Fruit fly (Drosophila melanogaster) whole organism, pupa: ENCODE results near the gene Rrp47.

Experiments
- CG10348 ChIP-seq: fragments of 200-800 bp; sonication (Bioruptor generic); IDR thresholded peaks from 2 replicates; pipeline ENCODE4 v1.3.6; 2022; ENCODE audit warnings: missing biosample characterization, missing genetic modification characterization
- CG12605 ChIP-seq: fragments of 200-800 bp; sonication (Bioruptor generic); IDR thresholded peaks from 2 replicates; pipeline ENCODE4 v1.3.6; 2022; ENCODE audit warnings: missing biosample characterization, missing genetic modification characterization
- CG32121 ChIP-seq: fragments of 200-800 bp; sonication (Bioruptor generic); IDR thresholded peaks from 2 replicates; pipeline ENCODE4 v1.3.6; 2022; ENCODE audit warnings: missing biosample characterization, missing genetic modification characterization
- CG8159 ChIP-seq: fragments of 200-800 bp; sonication (Bioruptor generic); optimal IDR thresholded peaks from 3 replicates; lab custom pipeline; 2018; ENCODE audit warnings: missing biosample characterization, mild to moderate bottlenecking, missing genetic modification characterization, moderate library complexity
- D1 ChIP-seq: fragments of 200-800 bp; sonication (Bioruptor generic); optimal IDR thresholded peaks from 2 replicates; lab custom pipeline; 2018; ENCODE audit warnings: missing biosample characterization, mild to moderate bottlenecking, missing genetic modification characterization, moderate library complexity
- EcR ChIP-seq: fragments of 200-800 bp; sonication (Bioruptor generic); optimal IDR thresholded peaks from 3 replicates; lab custom pipeline; 2019; ENCODE audit warnings: missing biosample characterization, missing genetic modification characterization, mild to moderate bottlenecking, moderate library complexity, missing genetic modification reagents

DNA sequence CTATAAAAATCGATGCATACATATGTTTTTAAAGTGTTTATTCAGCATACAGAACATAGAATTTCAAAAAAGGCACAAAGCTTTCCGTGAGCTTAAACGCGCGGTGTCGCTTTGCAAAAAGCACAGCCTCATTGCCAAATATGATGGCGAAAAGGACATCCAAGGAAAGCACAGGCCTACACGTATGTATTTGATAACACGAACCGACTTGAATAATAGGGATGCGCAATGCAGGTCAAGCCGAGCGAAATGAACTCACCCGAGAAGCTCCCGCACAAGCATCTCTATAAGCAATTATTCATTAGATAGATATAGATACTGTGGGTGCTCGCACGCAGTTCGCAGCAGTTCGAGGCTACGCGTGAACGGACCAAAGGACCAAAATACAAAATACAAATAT lies 19.9 kb upstream of the Rrp47 start, which contains the start of gene Lcch3:
- TF ChIP-seq EcR (GFP tag; lab: Kevin White, UChicago), result no peak
- TF ChIP-seq CG32121 (GFP tag; lab: Robert Waterston, UW), result no peak
- TF ChIP-seq D1, result no peak
- TF ChIP-seq CG10348 (GFP tag; lab: Robert Waterston, UW), result no peak
- no peak for TF ChIP-seq CG12605 (GFP tag; lab: Robert Waterston, UW)
- no peak for TF ChIP-seq CG8159 (tag; lab: Kevin White, UChicago)
